Worm (Caenorhabditis elegans) whole organism, young adult: ENCODE measurements around the gene his-73.

Experiments
- F10E7.11 ChIP-seq: sonication (generic microtip); optimal IDR thresholded peaks from 2 replicates; lab custom pipeline; 2017; ENCODE audit warnings: mild to moderate bottlenecking, missing genetic modification characterization, moderate library complexity, missing compliant biosample characterization
- F23B12.7 ChIP-seq: sonication (generic microtip); optimal IDR thresholded peaks from 2 replicates; lab custom pipeline; 2017; ENCODE audit warnings: missing genetic modification characterization, mild to moderate bottlenecking, missing compliant biosample characterization, antibody characterized with exemption, moderate library complexity; ENCODE audit not compliant: insufficient read depth
- F33H1.4 ChIP-seq: fragments of 200-800 bp; sonication (Bioruptor generic); IDR thresholded peaks from 2 replicates; pipeline ENCODE4 v1.3.6; 2022; ENCODE audit warnings: missing genetic modification reagents, missing genetic modification characterization, missing compliant biosample characterization
- F57A8.1 ChIP-seq: fragments of 200-800 bp; sonication (Bioruptor generic); optimal IDR thresholded peaks from 2 replicates; lab custom pipeline; 2018; ENCODE audit warnings: mild to moderate bottlenecking, missing genetic modification characterization, moderate library complexity, missing compliant biosample characterization
- F57C9.4 ChIP-seq: sonication (generic microtip); optimal IDR thresholded peaks from 2 replicates; lab custom pipeline; 2017; ENCODE audit warnings: mild to moderate bottlenecking, missing genetic modification characterization, missing compliant biosample characterization
- K12H6.12 ChIP-seq: fragments of 200-800 bp; sonication (Bioruptor generic); optimal IDR thresholded peaks from 2 replicates; lab custom pipeline; 2018; ENCODE audit warnings: mild to moderate bottlenecking, missing genetic modification characterization, missing compliant biosample characterization
- T26A5.8 ChIP-seq: sonication (generic microtip); optimal IDR thresholded peaks from 2 replicates; lab custom pipeline; 2016; ENCODE audit warnings: missing genetic modification characterization, missing compliant biosample characterization
- Y53F4B.3 ChIP-seq: fragments of 200-800 bp; sonication (Bioruptor generic); IDR thresholded peaks from 2 replicates; pipeline ENCODE4 v1.3.6; 2022; ENCODE audit warnings: missing genetic modification reagents, missing genetic modification characterization, missing compliant biosample characterization
- Y67H2A.10 ChIP-seq: fragments of 200-800 bp; sonication (Bioruptor generic); conservative IDR thresholded peaks from 2 replicates; pipeline ENCODE4 v1.3.6; 2022; ENCODE audit warnings: missing genetic modification reagents, missing genetic modification characterization, missing compliant biosample characterization
- Y95B8A.8 ChIP-seq: fragments of 200-800 bp; sonication (Bioruptor generic); IDR thresholded peaks from 2 replicates; pipeline ENCODE4 v1.3.6; 2022; ENCODE audit warnings: missing genetic modification reagents, missing genetic modification characterization, missing compliant biosample characterization
- ZK185.1 ChIP-seq: sonication (generic microtip); optimal IDR thresholded peaks from 2 replicates; lab custom pipeline; 2016; ENCODE audit warnings: mild to moderate bottlenecking, missing genetic modification characterization, missing compliant biosample characterization; ENCODE audit not compliant: poor library complexity, severe bottlenecking
- atf-7 ChIP-seq: sonication (generic microtip); optimal IDR thresholded peaks from 2 replicates; lab custom pipeline; 2017; ENCODE audit warnings: mild to moderate bottlenecking, missing genetic modification characterization, missing compliant biosample characterization
- attf-3 ChIP-seq: fragments of 200-800 bp; sonication (Bioruptor generic); conservative IDR thresholded peaks from 2 replicates; pipeline ENCODE4 v1.3.6; 2022; ENCODE audit warnings: missing genetic modification reagents, missing genetic modification characterization, missing compliant biosample characterization
- attf-6 ChIP-seq: fragments of 200-800 bp; sonication (Bioruptor generic); IDR thresholded peaks from 2 replicates; pipeline ENCODE4 v1.3.6; 2022; ENCODE audit warnings: missing genetic modification reagents, missing genetic modification characterization, missing compliant biosample characterization
- ccch-3 ChIP-seq: fragments of 200-800 bp; sonication (Bioruptor generic); optimal IDR thresholded peaks from 2 replicates; lab custom pipeline; 2018; ENCODE audit warnings: mild to moderate bottlenecking, missing genetic modification characterization, missing compliant biosample characterization
- cebp-1 ChIP-seq, 2 experiments: fragments of 200-800 bp in 1 of 2; sonication (Bioruptor generic) in 1 of 2; sonication (generic microtip) in 1 of 2; IDR thresholded peaks in 1 of 2; optimal IDR thresholded peaks in 1 of 2; 2 replicates each; pipeline versions ENCODE4 v1.3.6 to Lab custom; 2017 to 2022; ENCODE audit warnings: missing compliant biosample characterization in 2 of 2, missing genetic modification characterization in 2 of 2, mild to moderate bottlenecking in 1 of 2, missing genetic modification reagents in 1 of 2, moderate library complexity in 1 of 2
- ceh-100 ChIP-seq: fragments of 200-800 bp; sonication (Bioruptor generic); IDR thresholded peaks from 2 replicates; pipeline ENCODE4 v1.3.6; 2022; ENCODE audit warnings: missing genetic modification reagents, missing genetic modification characterization, missing compliant biosample characterization
- ceh-40 ChIP-seq: fragments of 200-800 bp; sonication (Bioruptor generic); IDR thresholded peaks from 2 replicates; pipeline ENCODE4 v1.3.6; 2022; ENCODE audit warnings: missing genetic modification characterization, missing compliant biosample characterization
- ceh-79 ChIP-seq: sonication (generic microtip); optimal IDR thresholded peaks from 2 replicates; lab custom pipeline; 2017; ENCODE audit warnings: mild to moderate bottlenecking, missing genetic modification characterization, missing compliant biosample characterization
- ceh-91 ChIP-seq: fragments of 200-800 bp; sonication (Bioruptor generic); IDR thresholded peaks from 2 replicates; pipeline ENCODE4 v1.3.6; 2022; ENCODE audit warnings: missing genetic modification reagents, missing genetic modification characterization, missing compliant biosample characterization
- dox-1 ChIP-seq: fragments of 200-800 bp; sonication (Bioruptor generic); IDR thresholded peaks from 2 replicates; pipeline ENCODE4 v1.3.6; 2022; ENCODE audit warnings: missing genetic modification reagents, missing genetic modification characterization, missing compliant biosample characterization
- fkh-3 ChIP-seq: sonication (generic microtip); optimal IDR thresholded peaks from 2 replicates; lab custom pipeline; 2016; ENCODE audit warnings: mild to moderate bottlenecking, missing genetic modification characterization, missing compliant biosample characterization
- hmg-1.2 ChIP-seq: fragments of 200-800 bp; sonication (Bioruptor generic); IDR thresholded peaks from 2 replicates; pipeline ENCODE4 v1.3.6; 2022; ENCODE audit warnings: missing genetic modification reagents, missing genetic modification characterization, missing compliant biosample characterization
- hsf-1 ChIP-seq: fragments of 200-800 bp; sonication (Bioruptor generic); IDR thresholded peaks from 2 replicates; pipeline ENCODE4 v1.3.6; 2022; ENCODE audit warnings: missing genetic modification reagents, missing genetic modification characterization, missing compliant biosample characterization
- lag-1 ChIP-seq: fragments of 200-800 bp; sonication (Bioruptor generic); IDR thresholded peaks from 2 replicates; pipeline ENCODE4 v1.3.6; 2022; ENCODE audit warnings: missing genetic modification reagents, missing genetic modification characterization, missing compliant biosample characterization
- lin-40 ChIP-seq: sonication (generic microtip); optimal IDR thresholded peaks from 2 replicates; lab custom pipeline; 2016; ENCODE audit warnings: missing genetic modification characterization, mild to moderate bottlenecking, missing compliant biosample characterization, missing genotype, missing genetic modification reagents
- lin-54 ChIP-seq: fragments of 200-800 bp; sonication (Bioruptor generic); optimal IDR thresholded peaks from 2 replicates; lab custom pipeline; 2018; ENCODE audit warnings: mild to moderate bottlenecking, missing genetic modification characterization, missing compliant biosample characterization
- lir-1 ChIP-seq: fragments of 200-800 bp; sonication (Bioruptor generic); conservative IDR thresholded peaks from 2 replicates; pipeline ENCODE4 v1.3.6; 2022; ENCODE audit warnings: missing genetic modification reagents, missing genetic modification characterization, missing compliant biosample characterization
- lsy-27 ChIP-seq: sonication (generic microtip); optimal IDR thresholded peaks from 2 replicates; lab custom pipeline; 2017; ENCODE audit warnings: missing genetic modification characterization, mild to moderate bottlenecking, missing compliant biosample characterization, antibody characterized with exemption, missing genotype, borderline replicate concordance; ENCODE audit not compliant: insufficient read depth
- madf-10 ChIP-seq: sonication (generic microtip); optimal IDR thresholded peaks from 2 replicates; lab custom pipeline; 2016; ENCODE audit warnings: mild to moderate bottlenecking, missing genetic modification characterization, missing compliant biosample characterization
- madf-3 ChIP-seq: fragments of 200-800 bp; sonication (Bioruptor generic); IDR thresholded peaks from 2 replicates; pipeline ENCODE4 v1.3.6; 2022; ENCODE audit warnings: missing genetic modification reagents, missing genetic modification characterization, missing compliant biosample characterization
- madf-6 ChIP-seq: fragments of 200-800 bp; sonication (Bioruptor generic); IDR thresholded peaks from 2 replicates; pipeline ENCODE4 v1.3.6; 2022; ENCODE audit warnings: missing genetic modification reagents, missing genetic modification characterization, missing compliant biosample characterization
- nhr-120 ChIP-seq: fragments of 200-800 bp; sonication (Bioruptor generic); IDR thresholded peaks from 2 replicates; pipeline ENCODE4 v1.3.6; 2022; ENCODE audit warnings: missing genetic modification characterization, missing compliant biosample characterization
- nhr-27 ChIP-seq: fragments of 200-800 bp; sonication (Bioruptor generic); optimal IDR thresholded peaks from 2 replicates; lab custom pipeline; 2018; ENCODE audit warnings: mild to moderate bottlenecking, missing genetic modification characterization, moderate library complexity, missing compliant biosample characterization
- repo-1 ChIP-seq: sonication (generic microtip); optimal IDR thresholded peaks from 2 replicates; lab custom pipeline; 2017; ENCODE audit warnings: mild to moderate bottlenecking, missing genetic modification characterization, missing compliant biosample characterization
- sdz-38 ChIP-seq: sonication (generic microtip); optimal IDR thresholded peaks from 2 replicates; lab custom pipeline; 2016; ENCODE audit warnings: missing genotype, missing genetic modification characterization, missing compliant biosample characterization
- sea-2 ChIP-seq: fragments of 200-800 bp; sonication (Bioruptor generic); IDR thresholded peaks from 2 replicates; pipeline ENCODE4 v1.3.6; 2022; ENCODE audit warnings: missing genetic modification characterization, missing compliant biosample characterization
- snpc-1.1 ChIP-seq: sonication (generic microtip); optimal IDR thresholded peaks from 2 replicates; lab custom pipeline; 2017; ENCODE audit warnings: missing genetic modification characterization, mild to moderate bottlenecking, missing compliant biosample characterization, antibody characterized with exemption, moderate library complexity, missing genotype, missing genetic modification reagents; ENCODE audit not compliant: insufficient read depth
- snpc-3.4 ChIP-seq: sonication (generic microtip); optimal IDR thresholded peaks from 2 replicates; lab custom pipeline; 2017; ENCODE audit warnings: missing genetic modification characterization, mild to moderate bottlenecking, missing compliant biosample characterization, antibody characterized with exemption, moderate library complexity, missing genotype, missing genetic modification reagents
- sptf-2 ChIP-seq: fragments of 200-800 bp; sonication (Bioruptor generic); optimal IDR thresholded peaks from 2 replicates; lab custom pipeline; 2018; ENCODE audit warnings: mild to moderate bottlenecking, missing genetic modification characterization, missing compliant biosample characterization
- unc-130 ChIP-seq: sonication (generic microtip); optimal IDR thresholded peaks from 2 replicates; lab custom pipeline; 2016; ENCODE audit warnings: missing genetic modification reagents, missing genetic modification characterization, missing compliant biosample characterization
- zfh-2 ChIP-seq: fragments of 200-800 bp; sonication (Bioruptor generic); conservative IDR thresholded peaks from 2 replicates; pipeline ENCODE4 v1.3.6; 2022; ENCODE audit warnings: missing genetic modification reagents, missing genetic modification characterization, missing compliant biosample characterization
- zim-3 ChIP-seq: sonication (generic microtip); optimal IDR thresholded peaks from 2 replicates; lab custom pipeline; 2017; ENCODE audit warnings: mild to moderate bottlenecking, missing genetic modification characterization, moderate library complexity, missing compliant biosample characterization

Gene his-73

DNA sequence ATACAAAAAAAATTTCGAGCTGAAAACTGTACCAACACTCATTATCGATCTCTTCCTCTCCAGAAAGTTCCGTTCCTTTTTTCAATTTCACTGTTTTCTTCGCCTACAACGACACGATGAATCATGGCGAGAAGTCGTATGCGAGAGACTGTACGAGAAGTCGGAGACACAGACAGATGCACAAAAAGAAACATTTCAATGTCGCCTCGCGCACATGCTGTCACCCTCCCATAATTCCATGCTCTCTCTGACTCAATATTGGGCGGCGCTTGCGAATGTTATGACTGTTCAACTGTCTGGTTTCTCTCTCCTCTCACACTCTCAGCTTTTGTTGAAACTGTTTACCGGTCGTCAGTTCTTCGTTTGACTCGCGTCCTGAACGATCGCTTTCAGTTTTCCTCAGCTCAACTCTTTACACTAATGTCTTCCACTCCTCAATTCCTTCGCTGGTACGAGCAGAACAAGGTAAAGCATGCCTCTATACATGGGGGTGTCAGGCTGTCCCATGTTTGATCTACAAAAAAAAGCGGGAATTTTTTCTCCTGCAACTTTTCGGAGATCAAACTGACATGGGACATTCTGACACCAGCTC is 13.3 kb downstream of the his-73 start:
- TF ChIP-seq lin-54, result peak; percentile 8
- TF ChIP-seq cebp-1 (GFP tag; IDR thresholded peaks at IDR 0.05; lab: Robert Waterston, UW), result no peak
- TF ChIP-seq cebp-1 (tag; optimal IDR thresholded peaks at IDR 0.05; lab: Kevin White, UChicago), result peak; percentile 40
- TF ChIP-seq madf-3 (GFP tag; lab: Robert Waterston, UW), result 0 out of 2 replicates have a peak, but pooled peaks have one; percentile 35
- peak; percentile 42 for TF ChIP-seq K12H6.12
- TF ChIP-seq madf-6 (GFP tag; lab: Robert Waterston, UW), result no peak
- TF ChIP-seq hmg-1.2 (GFP tag; lab: Robert Waterston, UW), result peak; percentile 69; the same call in 1 of the 2 replicates
- TF ChIP-seq F57A8.1 (GFP tag; lab: Kevin White, UChicago), result no peak
- no peak for TF ChIP-seq snpc-3.4 (tag; lab: Kevin White, UChicago)
- no peak for TF ChIP-seq Y67H2A.10 (GFP tag; lab: Robert Waterston, UW)
- no peak for TF ChIP-seq attf-6 (GFP tag; lab: Robert Waterston, UW)
- peak; percentile 47; the same call in 1 of the 2 replicates for TF ChIP-seq zfh-2 (GFP tag; lab: Robert Waterston, UW)
- no peak for TF ChIP-seq lin-40
- TF ChIP-seq ceh-79 (tag; lab: Kevin White, UChicago), result no peak
- no peak for TF ChIP-seq nhr-120 (GFP tag; lab: Robert Waterston, UW)
- TF ChIP-seq F10E7.11, result no peak
- TF ChIP-seq atf-7, result no peak

DNA sequence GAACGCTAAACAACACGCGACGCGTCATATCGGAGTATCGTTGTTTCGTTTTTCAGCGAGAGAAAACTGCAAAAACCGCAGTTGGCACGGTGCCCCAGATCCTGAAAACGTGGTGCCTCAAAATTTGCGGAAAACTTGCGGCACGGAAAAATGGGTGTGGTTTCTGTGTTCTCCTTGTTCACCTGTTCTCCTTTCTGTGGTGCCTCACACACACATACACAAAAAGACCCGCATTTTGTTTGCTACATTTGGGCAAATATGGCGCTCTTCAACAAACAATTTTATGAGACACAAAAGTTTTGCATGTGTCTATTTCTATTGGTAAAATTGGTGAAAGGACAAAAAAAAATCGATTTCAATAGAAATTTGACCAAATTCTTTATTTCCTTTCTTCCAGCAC is 15.3 kb downstream of the his-73 start:
- TF ChIP-seq ccch-3, result no peak
- 0 out of 2 replicates have a peak, but pooled peaks have one; percentile 23 for TF ChIP-seq hsf-1
- TF ChIP-seq ceh-100 (GFP tag; lab: Robert Waterston, UW), result peak; percentile 60
- no peak for TF ChIP-seq ZK185.1
- no peak for TF ChIP-seq ceh-40 (GFP tag; lab: Robert Waterston, UW)
- TF ChIP-seq attf-3 (GFP tag; lab: Robert Waterston, UW), result 0 out of 2 replicates have a peak, but pooled peaks have one; percentile 8

- TF ChIP-seq Y53F4B.3 (GFP tag; lab: Robert Waterston, UW) (no peak), dox-1 (GFP tag; lab: Robert Waterston, UW) (peak; percentile 82), F23B12.7 (tag; lab: Kevin White, UChicago) (no peak), F33H1.4 (GFP tag; lab: Robert Waterston, UW) (no peak; the same call in 1 of the 2 replicates), snpc-1.1 (tag; lab: Kevin White, UChicago) (peak; percentile 13), F57C9.4 (no peak), lin-40 (peak; percentile 82), repo-1 (tag; lab: Kevin White, UChicago) (peak; percentile 65), nhr-27 (tag; lab: Kevin White, UChicago) (peak; percentile 21), T26A5.8 (tag; lab: Kevin White, UChicago) (no peak), sptf-2 (GFP tag; lab: Kevin White, UChicago) (no peak), K12H6.12 (peak; percentile 88), zim-3 (tag; lab: Kevin White, UChicago) (peak; percentile 79), unc-130 (GFP tag; lab: Kevin White, UChicago) (peak; percentile 64), sea-2 (GFP tag; lab: Robert Waterston, UW) (no peak), lag-1 (GFP tag; lab: Robert Waterston, UW) (no peak), lir-1 (GFP tag; lab: Robert Waterston, UW) (no peak), Y95B8A.8 (GFP tag; lab: Robert Waterston, UW) (0 out of 2 replicates have a peak, but pooled peaks have one; percentile 19), ceh-40 (GFP tag; lab: Robert Waterston, UW) (no peak), F57A8.1 (GFP tag; lab: Kevin White, UChicago) (no peak), ceh-79 (tag; lab: Kevin White, UChicago) (no peak), ceh-91 (GFP tag; lab: Robert Waterston, UW) (peak; percentile 30; the same call in 1 of the 2 replicates), lsy-27 (tag; lab: Kevin White, UChicago) (peak; percentile 20), sdz-38 (no peak), fkh-3 (tag; lab: Kevin White, UChicago) (no peak), madf-10 (tag; lab: Kevin White, UChicago) (peak; percentile 66)
Measured at ce11 chrII:13199674-13200215, 16.2 kb downstream of the his-73 start, which contains the start of gene btf-1. btf-1 (plus strand) TSS chrII:13200165.
